Fruit fly (Drosophila melanogaster) whole organism, embryonic: ENCODE measurements around the gene Lcp65Ad.

Source experiments
- Asciz ChIP-seq: fragments of 200-800 bp; sonication (Bioruptor generic); optimal IDR thresholded peaks from 2 replicates; lab custom pipeline; 2017; ENCODE audit warnings: missing biosample characterization, mild to moderate bottlenecking, missing genetic modification characterization, missing genetic modification reagents
- Atf3 ChIP-seq: fragments of 200-800 bp; sonication (Bioruptor generic); optimal IDR thresholded peaks from 3 replicates; lab custom pipeline; 2016; ENCODE audit warnings: missing biosample characterization, missing genetic modification characterization
- Blimp-1 ChIP-seq: fragments of 200-800 bp; sonication (Bioruptor generic); optimal IDR thresholded peaks from 3 replicates; lab custom pipeline; 2018; ENCODE audit warnings: missing biosample characterization, missing genetic modification characterization, mild to moderate bottlenecking, moderate library complexity, missing genetic modification reagents
- BtbVII ChIP-seq: fragments of 200-800 bp; sonication (Bioruptor generic); optimal IDR thresholded peaks from 3 replicates; lab custom pipeline; 2017; ENCODE audit warnings: missing biosample characterization, mild to moderate bottlenecking, missing genetic modification characterization
- CG10209 ChIP-seq: fragments of 200-800 bp; sonication (Bioruptor generic); optimal IDR thresholded peaks from 3 replicates; lab custom pipeline; 2017; ENCODE audit warnings: missing biosample characterization, mild to moderate bottlenecking, missing genetic modification characterization, missing genetic modification reagents
- CG10267 ChIP-seq: fragments of 200-800 bp; sonication (Bioruptor generic); optimal IDR thresholded peaks from 2 replicates; lab custom pipeline; 2018; ENCODE audit warnings: missing biosample characterization, mild to moderate bottlenecking, missing genetic modification characterization, moderate library complexity
- CG11504 ChIP-seq: fragments of 200-800 bp; sonication (Bioruptor generic); optimal IDR thresholded peaks from 3 replicates; lab custom pipeline; 2019; ENCODE audit warnings: missing biosample characterization, mild to moderate bottlenecking, missing genetic modification characterization, moderate library complexity
- CG1233 ChIP-seq: fragments of 200-800 bp; sonication (Bioruptor generic); optimal IDR thresholded peaks from 4 replicates; lab custom pipeline; 2018; ENCODE audit warnings: missing biosample characterization, mild to moderate bottlenecking, missing genetic modification characterization
- CG12391 ChIP-seq: fragments of 200-800 bp; sonication (Bioruptor generic); optimal IDR thresholded peaks from 3 replicates; lab custom pipeline; 2018; ENCODE audit warnings: missing biosample characterization, mild to moderate bottlenecking, missing genetic modification characterization, moderate library complexity
- CG13296 ChIP-seq: fragments of 200-800 bp; sonication (Bioruptor generic); optimal IDR thresholded peaks from 3 replicates; lab custom pipeline; 2018; ENCODE audit warnings: missing biosample characterization, mild to moderate bottlenecking, missing genetic modification characterization
- CG13424 ChIP-seq: fragments of 200-800 bp; sonication (Bioruptor generic); optimal IDR thresholded peaks from 2 replicates; lab custom pipeline; 2019; ENCODE audit warnings: missing biosample characterization, mild to moderate bottlenecking, missing genetic modification characterization, moderate library complexity
- CG14050 ChIP-seq: fragments of 200-800 bp; sonication (Bioruptor generic); IDR thresholded peaks from 3 replicates; pipeline ENCODE4 v1.3.6; 2022; ENCODE audit warnings: missing biosample characterization, missing genetic modification characterization
- CG15011 ChIP-seq: fragments of 200-800 bp; sonication (Bioruptor generic); optimal IDR thresholded peaks from 3 replicates; lab custom pipeline; 2018; ENCODE audit warnings: missing biosample characterization, mild to moderate bottlenecking, missing genetic modification characterization
- CG15269 ChIP-seq: fragments of 200-800 bp; sonication (Bioruptor generic); optimal IDR thresholded peaks from 2 replicates; lab custom pipeline; 2018; ENCODE audit warnings: missing biosample characterization, mild to moderate bottlenecking, missing genetic modification characterization, moderate library complexity
- CG1529 ChIP-seq: fragments of 200-800 bp; sonication (Bioruptor generic); optimal IDR thresholded peaks from 3 replicates; lab custom pipeline; 2018; ENCODE audit warnings: missing biosample characterization, missing genetic modification characterization
- CG15696 ChIP-seq: fragments of 200-800 bp; sonication (Bioruptor generic); optimal IDR thresholded peaks from 2 replicates; lab custom pipeline; 2019; ENCODE audit warnings: missing biosample characterization, mild to moderate bottlenecking, missing genetic modification characterization, moderate library complexity
- CG1603 ChIP-seq: fragments of 200-800 bp; sonication (Bioruptor generic); optimal IDR thresholded peaks from 2 replicates; lab custom pipeline; 2019; ENCODE audit warnings: missing biosample characterization, mild to moderate bottlenecking, missing genetic modification characterization, moderate library complexity
- CG16813 ChIP-seq: fragments of 200-800 bp; sonication (Bioruptor generic); IDR thresholded peaks from 3 replicates; pipeline ENCODE4 v1.3.6; 2022; ENCODE audit warnings: missing biosample characterization, missing genetic modification characterization; ENCODE audit not compliant: partially characterized antibody
- CG17359 ChIP-seq: fragments of 200-800 bp; sonication (Bioruptor generic); optimal IDR thresholded peaks from 3 replicates; lab custom pipeline; 2018; ENCODE audit warnings: missing biosample characterization, mild to moderate bottlenecking, missing genetic modification characterization, moderate library complexity
- CG18619 ChIP-seq: fragments of 200-800 bp; sonication (Bioruptor generic); optimal IDR thresholded peaks from 3 replicates; lab custom pipeline; 2017; ENCODE audit warnings: missing biosample characterization, mild to moderate bottlenecking, missing genetic modification characterization
- CG2678 ChIP-seq: fragments of 200-800 bp; sonication (Bioruptor generic); optimal IDR thresholded peaks from 3 replicates; lab custom pipeline; 2019; ENCODE audit warnings: missing biosample characterization, mild to moderate bottlenecking, missing genetic modification characterization, moderate library complexity
- CG2875 ChIP-seq: fragments of 200-800 bp; sonication (Bioruptor generic); optimal IDR thresholded peaks from 2 replicates; lab custom pipeline; 2017; ENCODE audit warnings: missing biosample characterization, mild to moderate bottlenecking, missing genetic modification characterization, missing genetic modification reagents
- CG31441 ChIP-seq: fragments of 200-800 bp; sonication (Bioruptor generic); IDR thresholded peaks from 2 replicates; pipeline ENCODE4 v1.3.6; 2022; ENCODE audit warnings: missing biosample characterization, missing genetic modification characterization
- CG5180 ChIP-seq: fragments of 200-800 bp; sonication (Bioruptor generic); optimal IDR thresholded peaks from 3 replicates; lab custom pipeline; 2017; ENCODE audit warnings: missing biosample characterization, missing genetic modification characterization, mild to moderate bottlenecking, moderate library complexity, missing genetic modification reagents
- CG6272 ChIP-seq: fragments of 200-800 bp; sonication (Bioruptor generic); IDR thresholded peaks from 2 replicates; pipeline ENCODE4 v1.3.6; 2022; ENCODE audit warnings: missing biosample characterization, missing genetic modification characterization
- CG8089 ChIP-seq: fragments of 200-800 bp; sonication (Bioruptor generic); optimal IDR thresholded peaks from 3 replicates; lab custom pipeline; 2016; ENCODE audit warnings: missing biosample characterization, missing genetic modification characterization
- Chrac-16 ChIP-seq: fragments of 200-800 bp; sonication (Bioruptor generic); optimal IDR thresholded peaks from 3 replicates; lab custom pipeline; 2016; ENCODE audit warnings: missing biosample characterization, missing genetic modification characterization
- Eip74EF ChIP-seq, 2 experiments: fragments of 200-800 bp in 1 of 2; fragments of >200 bp in 1 of 2; sonication (Bioruptor generic) in 1 of 2; optimal IDR thresholded peaks; 2 replicates each; lab custom pipeline; 2017 to 2019; ENCODE audit warnings: missing biosample characterization in 2 of 2, missing genetic modification characterization in 2 of 2, mild to moderate bottlenecking in 1 of 2, moderate library complexity in 1 of 2
- Hr51 ChIP-seq, 2 experiments: fragments of 200-800 bp; sonication (Bioruptor generic); optimal IDR thresholded peaks; 2 replicates in 1 of 2; 3 replicates in 1 of 2; lab custom pipeline; 2016 to 2018; ENCODE audit warnings: missing biosample characterization in 2 of 2, missing genetic modification characterization in 2 of 2, mild to moderate bottlenecking in 1 of 2, moderate library complexity in 1 of 2
- Med ChIP-seq: fragments of 200-800 bp; sonication (Bioruptor generic); peaks from one replicate; lab custom pipeline; 2016; ENCODE audit warnings: missing biosample characterization, missing genetic modification characterization, mild to moderate bottlenecking, inconsistent platforms, moderate library complexity
- Sox100B ChIP-seq: fragments of 200-800 bp; sonication (Bioruptor generic); optimal IDR thresholded peaks from 3 replicates; lab custom pipeline; 2018; ENCODE audit warnings: missing biosample characterization, mild to moderate bottlenecking, missing genetic modification characterization
- Sox102F ChIP-seq: fragments of 200-800 bp; sonication (Bioruptor generic); optimal IDR thresholded peaks from 2 replicates; lab custom pipeline; 2018; ENCODE audit warnings: missing biosample characterization, mild to moderate bottlenecking, missing genetic modification characterization, moderate library complexity
- Xrp1 ChIP-seq: fragments of 200-800 bp; sonication (Bioruptor generic); IDR thresholded peaks from 2 replicates; pipeline ENCODE4 v1.3.6; 2022; ENCODE audit warnings: missing biosample characterization, missing genetic modification characterization
- chif ChIP-seq, 2 experiments: fragments of 200-800 bp; sonication (Bioruptor generic); optimal IDR thresholded peaks; 3 replicates each; lab custom pipeline; 2016; ENCODE audit warnings: missing biosample characterization in 2 of 2, missing genetic modification characterization in 2 of 2
- exex ChIP-seq: fragments of 200-800 bp; sonication (Bioruptor generic); optimal IDR thresholded peaks from 4 replicates; lab custom pipeline; 2018; ENCODE audit warnings: missing biosample characterization, mild to moderate bottlenecking, missing genetic modification characterization, moderate library complexity
- gce ChIP-seq: fragments of 200-800 bp; sonication (Bioruptor generic); IDR thresholded peaks from 3 replicates; pipeline ENCODE4 v1.3.6; 2022; ENCODE audit warnings: missing biosample characterization, missing genetic modification characterization
- gem ChIP-seq: fragments of 200-800 bp; sonication (Bioruptor generic); optimal IDR thresholded peaks from 2 replicates; lab custom pipeline; 2019; ENCODE audit warnings: missing biosample characterization, mild to moderate bottlenecking, missing genetic modification characterization, moderate library complexity
- hkb ChIP-seq, 2 experiments: fragments of 200-800 bp in 1 of 2; fragments of >200 bp in 1 of 2; sonication (Bioruptor generic) in 1 of 2; IDR thresholded peaks in 1 of 2; optimal IDR thresholded peaks in 1 of 2; 2 replicates each; pipeline versions ENCODE4 v1.3.6 to Lab custom; 2017 to 2022; ENCODE audit warnings: missing biosample characterization in 1 of 2, missing genetic modification characterization in 1 of 2
- mirr ChIP-seq: fragments of 200-800 bp; sonication (Bioruptor generic); optimal IDR thresholded peaks from 3 replicates; lab custom pipeline; 2018; ENCODE audit warnings: missing biosample characterization, mild to moderate bottlenecking, missing genetic modification characterization
- nerfin-1 ChIP-seq: fragments of 200-800 bp; sonication (Bioruptor generic); optimal IDR thresholded peaks from 3 replicates; lab custom pipeline; 2019; ENCODE audit warnings: missing biosample characterization, mild to moderate bottlenecking, missing genetic modification characterization, moderate library complexity
- otp ChIP-seq: fragments of 200-800 bp; sonication (Bioruptor generic); IDR thresholded peaks from 3 replicates; pipeline ENCODE4, ENCODE4 v1.3.6; 2022; ENCODE audit warnings: missing biosample characterization, missing genetic modification characterization
- sens ChIP-seq: fragments of 200-800 bp; sonication (Bioruptor generic); peaks from one replicate; lab custom pipeline; 2016; ENCODE audit warnings: missing biosample characterization, missing genetic modification characterization
- sisA ChIP-seq: fragments of 200-800 bp; sonication (Bioruptor generic); IDR thresholded peaks from 2 replicates; pipeline ENCODE4 v1.3.6; 2022; ENCODE audit warnings: missing biosample characterization, missing genetic modification characterization
- sr ChIP-seq: fragments of 200-800 bp; sonication (Bioruptor generic); IDR thresholded peaks from 3 replicates; pipeline ENCODE4 v1.3.6; 2022; ENCODE audit warnings: missing biosample characterization, missing genetic modification characterization
- tap ChIP-seq: fragments of 200-800 bp; optimal IDR thresholded peaks from 3 replicates; lab custom pipeline; 2019; ENCODE audit warnings: missing biosample characterization, mild to moderate bottlenecking, missing genetic modification characterization, moderate library complexity
- vvl ChIP-seq: fragments of 200-800 bp; sonication (Bioruptor generic); IDR thresholded peaks from 2 replicates; pipeline ENCODE4 v1.3.6; 2022; ENCODE audit warnings: missing biosample characterization, missing genetic modification characterization
- wek ChIP-seq: fragments of 200-800 bp; sonication (Bioruptor generic); optimal IDR thresholded peaks from 3 replicates; lab custom pipeline; 2018; ENCODE audit warnings: missing biosample characterization, mild to moderate bottlenecking, missing genetic modification characterization, moderate library complexity

Gene Lcp65Ad

dm6 chr3L:6139924-6140574, 3.1 kb upstream of the Lcp65Ad start, which contains the start of gene Cpr65Av:
Gene Cpr65Av, minus strand, starts transcription at chr3L:6139974.
- TF ChIP-seq CG15011 (GFP tag; lab: Kevin White, UChicago), result peak; percentile 6
- TF ChIP-seq Atf3 (GFP tag; lab: Kevin White, UChicago), result peak; percentile 6
- TF ChIP-seq CG15696 (tag; lab: Kevin White, UChicago), result peak; percentile 13
- peak; percentile 32 for TF ChIP-seq CG1233 (GFP tag; lab: Kevin White, UChicago)
- TF ChIP-seq nerfin-1, result no peak
- TF ChIP-seq CG5180 (GFP tag; lab: Kevin White, UChicago), result peak; percentile 30
- peak; percentile 20 for TF ChIP-seq CG1529
- TF ChIP-seq CG2678 (tag; lab: Kevin White, UChicago), result peak; percentile 27
- TF ChIP-seq CG6272 (GFP tag; lab: Robert Waterston, UW), result no peak
- TF ChIP-seq CG18619 (GFP tag; lab: Kevin White, UChicago), result peak; percentile 16
- peak in 1 of 2 experiments; percentile 43 for TF ChIP-seq Hr51 (GFP tag; optimal IDR thresholded peaks at IDR 0.05; lab: Kevin White, UChicago)
- TF ChIP-seq sens (GFP tag; lab: Kevin White, UChicago), result peak; percentile 83
- TF ChIP-seq hkb (optimal IDR thresholded peaks at IDR 0.05; lab: Kevin White, UChicago), result no peak
- TF ChIP-seq hkb (GFP tag; IDR thresholded peaks at IDR 0.05; lab: Robert Waterston, UW), result peak; percentile 28; the same call in 1 of the 2 replicates
- TF ChIP-seq CG14050 (GFP tag; lab: Robert Waterston, UW), result peak; percentile 29; the same call in 1 of the 3 replicates
- peak in 1 of 2 experiments; percentile 13 for TF ChIP-seq chif (GFP tag; optimal IDR thresholded peaks at IDR 0.05; lab: Kevin White, UChicago)
- TF ChIP-seq gce (GFP tag; lab: Robert Waterston, UW), result 0 out of 3 replicates have a peak, but pooled peaks have one; percentile 28
- TF ChIP-seq Chrac-16 (GFP tag; lab: Kevin White, UChicago), result no peak
- peak; percentile 38 for TF ChIP-seq Sox100B (GFP tag; lab: Kevin White, UChicago)
- TF ChIP-seq Asciz (GFP tag; lab: Kevin White, UChicago), result peak; percentile 33
- TF ChIP-seq Med (GFP tag; lab: Kevin White, UChicago), result peak; percentile 52
- peak; percentile 12 for TF ChIP-seq CG11504 (tag; lab: Kevin White, UChicago)
- TF ChIP-seq CG10209 (GFP tag; lab: Kevin White, UChicago), result peak; percentile 10
- TF ChIP-seq vvl (GFP tag; lab: Robert Waterston, UW), result no peak
- peak; percentile 40 for TF ChIP-seq CG17359 (tag; lab: Kevin White, UChicago)
- TF ChIP-seq CG13296 (GFP tag; lab: Kevin White, UChicago), result no peak
- TF ChIP-seq sr (GFP tag; lab: Robert Waterston, UW), result 0 out of 3 replicates have a peak, but pooled peaks have one; percentile 24
- TF ChIP-seq sisA (GFP tag; lab: Robert Waterston, UW), result no peak
- TF ChIP-seq tap (tag; lab: Kevin White, UChicago), result peak; percentile 42
- TF ChIP-seq CG8089 (GFP tag; lab: Kevin White, UChicago), result no peak
- TF ChIP-seq CG13424, result peak; percentile 39
- peak; percentile 5 for TF ChIP-seq BtbVII (GFP tag; lab: Kevin White, UChicago)
- no peak for TF ChIP-seq CG16813 (GFP tag; lab: Robert Waterston, UW)
- peak; percentile 48 for TF ChIP-seq Sox102F (GFP tag; lab: Kevin White, UChicago)
- peak; percentile 10 for TF ChIP-seq CG15269 (tag; lab: Kevin White, UChicago)
- no peak for TF ChIP-seq CG12391 (tag; lab: Kevin White, UChicago)
- TF ChIP-seq CG10267 (tag; lab: Kevin White, UChicago), result no peak
- no peak for TF ChIP-seq exex (tag; lab: Kevin White, UChicago)
- TF ChIP-seq CG2875 (GFP tag; lab: Kevin White, UChicago), result peak; percentile 37
- TF ChIP-seq gem (tag; lab: Kevin White, UChicago), result peak; percentile 32
- peak in 1 of 2 experiments; percentile 11 for TF ChIP-seq Eip74EF (GFP tag; optimal IDR thresholded peaks at IDR 0.05; lab: Kevin White, UChicago)
- peak; percentile 28 for TF ChIP-seq mirr (GFP tag; lab: Kevin White, UChicago)
- peak; percentile 17; the same call in 1 of the 3 replicates for TF ChIP-seq otp
- peak; percentile 13 for TF ChIP-seq Blimp-1
- TF ChIP-seq Xrp1, result no peak
- TF ChIP-seq wek, result peak; percentile 50
- peak; percentile 48 for TF ChIP-seq CG1603
- 0 out of 2 replicates have a peak, but pooled peaks have one; percentile 12 for TF ChIP-seq CG31441 (GFP tag; lab: Robert Waterston, UW)
